Fruit fly (Drosophila melanogaster) whole organism, embryonic: ENCODE results near the gene CkIIbeta.

Experiments used
- Asciz ChIP-seq: fragments of 200-800 bp; sonication (Bioruptor generic); optimal IDR thresholded peaks from 2 replicates; lab custom pipeline; 2017; ENCODE audit warnings: missing biosample characterization, mild to moderate bottlenecking, missing genetic modification characterization, missing genetic modification reagents
- Atf-2 ChIP-seq: fragments of 200-800 bp; sonication (Bioruptor generic); optimal IDR thresholded peaks from 2 replicates; lab custom pipeline; 2016; ENCODE audit warnings: missing biosample characterization, missing genetic modification characterization
- Awh ChIP-seq: fragments of 200-800 bp; sonication (Bioruptor generic); IDR thresholded peaks from 2 replicates; pipeline ENCODE4, ENCODE4 v1.3.6; 2022; ENCODE audit warnings: missing biosample characterization, missing genetic modification characterization
- CG10209 ChIP-seq: fragments of 200-800 bp; sonication (Bioruptor generic); optimal IDR thresholded peaks from 3 replicates; lab custom pipeline; 2017; ENCODE audit warnings: missing biosample characterization, mild to moderate bottlenecking, missing genetic modification characterization, missing genetic modification reagents
- CG10565 ChIP-seq: fragments of 200-800 bp; sonication (Bioruptor generic); optimal IDR thresholded peaks from 3 replicates; lab custom pipeline; 2016; ENCODE audit warnings: missing biosample characterization, mild to moderate bottlenecking, missing genetic modification characterization
- CG11504 ChIP-seq: fragments of 200-800 bp; sonication (Bioruptor generic); optimal IDR thresholded peaks from 3 replicates; lab custom pipeline; 2019; ENCODE audit warnings: missing biosample characterization, mild to moderate bottlenecking, missing genetic modification characterization, moderate library complexity
- CG12155 ChIP-seq: fragments of 200-800 bp; sonication (Bioruptor generic); optimal IDR thresholded peaks from 3 replicates; lab custom pipeline; 2016; ENCODE audit warnings: missing biosample characterization, missing genetic modification characterization
- CG17359 ChIP-seq: fragments of 200-800 bp; sonication (Bioruptor generic); optimal IDR thresholded peaks from 3 replicates; lab custom pipeline; 2018; ENCODE audit warnings: missing biosample characterization, mild to moderate bottlenecking, missing genetic modification characterization, moderate library complexity
- CG18011 ChIP-seq: fragments of 200-800 bp; sonication (Bioruptor generic); optimal IDR thresholded peaks from 2 replicates; lab custom pipeline; 2017; ENCODE audit warnings: missing biosample characterization, missing genetic modification characterization, mild to moderate bottlenecking, moderate library complexity, missing genotype
- CG2202 ChIP-seq: fragments of 200-800 bp; sonication (Bioruptor generic); optimal IDR thresholded peaks from 2 replicates; lab custom pipeline; 2018; ENCODE audit warnings: missing biosample characterization, mild to moderate bottlenecking, missing genetic modification characterization
- CG2678 ChIP-seq: fragments of 200-800 bp; sonication (Bioruptor generic); optimal IDR thresholded peaks from 3 replicates; lab custom pipeline; 2019; ENCODE audit warnings: missing biosample characterization, mild to moderate bottlenecking, missing genetic modification characterization, moderate library complexity
- CG3163 ChIP-seq: fragments of 200-800 bp; sonication (Bioruptor generic); optimal IDR thresholded peaks from 3 replicates; lab custom pipeline; 2016; ENCODE audit warnings: missing biosample characterization, missing genetic modification characterization
- CG32772 ChIP-seq: fragments of 200-800 bp; sonication (Bioruptor generic); IDR thresholded peaks from 2 replicates; pipeline ENCODE4 v1.3.6; 2022; ENCODE audit warnings: missing biosample characterization, missing genetic modification characterization
- CG33557 ChIP-seq: fragments of 200-800 bp; sonication (Bioruptor generic); optimal IDR thresholded peaks from 2 replicates; lab custom pipeline; 2019; ENCODE audit warnings: missing biosample characterization, mild to moderate bottlenecking, missing genetic modification characterization, moderate library complexity
- CG34224 ChIP-seq: fragments of 200-800 bp; sonication (Bioruptor generic); IDR thresholded peaks from 3 replicates; pipeline ENCODE4 v1.3.6; 2022; ENCODE audit warnings: missing biosample characterization, missing genetic modification characterization; ENCODE audit not compliant: partially characterized antibody
- CG5245 ChIP-seq: fragments of 200-800 bp; sonication (Bioruptor generic); optimal IDR thresholded peaks from 3 replicates; lab custom pipeline; 2016; ENCODE audit warnings: missing biosample characterization, missing genetic modification characterization
- CG6689 ChIP-seq: fragments of 200-800 bp; sonication (Bioruptor generic); IDR thresholded peaks from 2 replicates; pipeline ENCODE4 v1.3.6; 2022; ENCODE audit warnings: missing biosample characterization, missing genetic modification characterization
- CG6765 ChIP-seq: fragments of 200-800 bp; sonication (Bioruptor generic); optimal IDR thresholded peaks from 3 replicates; lab custom pipeline; 2017; ENCODE audit warnings: missing biosample characterization, mild to moderate bottlenecking, missing genetic modification characterization
- CG6791 ChIP-seq: fragments of 200-800 bp; sonication (Bioruptor generic); IDR thresholded peaks from 3 replicates; pipeline ENCODE4 v1.3.6; 2022; ENCODE audit warnings: missing biosample characterization, missing genetic modification characterization; ENCODE audit not compliant: partially characterized antibody
- CG6854 ChIP-seq: fragments of 200-800 bp; sonication (Bioruptor generic); optimal IDR thresholded peaks from 3 replicates; lab custom pipeline; 2017; ENCODE audit warnings: missing biosample characterization, mild to moderate bottlenecking, missing genetic modification characterization
- CG8944 ChIP-seq: fragments of 200-800 bp; sonication (Bioruptor generic); optimal IDR thresholded peaks from 3 replicates; lab custom pipeline; 2016; ENCODE audit warnings: missing biosample characterization, missing genetic modification characterization
- CG9817 ChIP-seq: fragments of 200-800 bp; sonication (Bioruptor generic); optimal IDR thresholded peaks from 2 replicates; lab custom pipeline; 2018; ENCODE audit warnings: missing biosample characterization, mild to moderate bottlenecking, missing genetic modification characterization, moderate library complexity
- CkIIα-i1 ChIP-seq: fragments of 200-800 bp; sonication (Bioruptor generic); IDR thresholded peaks from 2 replicates; pipeline ENCODE4 v1.3.6; 2022; ENCODE audit warnings: missing biosample characterization, missing genetic modification characterization
- D19A ChIP-seq: fragments of 200-800 bp; optimal IDR thresholded peaks from 3 replicates; lab custom pipeline; 2019; ENCODE audit warnings: missing biosample characterization, mild to moderate bottlenecking, missing genetic modification characterization, moderate library complexity
- E2f1 ChIP-seq: fragments of 200-800 bp; sonication (Bioruptor generic); IDR thresholded peaks from 2 replicates; pipeline ENCODE4 v1.3.6; 2022; ENCODE audit warnings: missing biosample characterization, missing genetic modification characterization
- Lhr ChIP-seq: fragments of 200-800 bp; sonication (Bioruptor generic); optimal IDR thresholded peaks from 3 replicates; lab custom pipeline; 2017; ENCODE audit warnings: mild to moderate bottlenecking, missing biosample characterization, missing genetic modification reagents, missing genetic modification characterization
- Mrtf ChIP-seq: fragments of 200-800 bp; sonication (Bioruptor generic); IDR thresholded peaks from 3 replicates; pipeline ENCODE4 v1.3.6; 2022; ENCODE audit warnings: missing biosample characterization, missing genetic modification characterization
- Nf-YB ChIP-seq: fragments of 200-800 bp; sonication (Bioruptor generic); optimal IDR thresholded peaks from 3 replicates; lab custom pipeline; 2019; ENCODE audit warnings: missing biosample characterization, mild to moderate bottlenecking, missing genetic modification characterization, moderate library complexity
- Ravus ChIP-seq: fragments of 200-800 bp; sonication (Bioruptor generic); IDR thresholded peaks from 2 replicates; pipeline ENCODE4 v1.3.6; 2022; ENCODE audit warnings: missing biosample characterization, missing genetic modification characterization
- Rfx ChIP-seq: fragments of 200-800 bp; sonication (Bioruptor generic); IDR thresholded peaks from 2 replicates; pipeline ENCODE4 v1.3.6; 2022; ENCODE audit warnings: missing biosample characterization, missing genetic modification characterization
- Sox102F ChIP-seq: fragments of 200-800 bp; sonication (Bioruptor generic); optimal IDR thresholded peaks from 2 replicates; lab custom pipeline; 2018; ENCODE audit warnings: missing biosample characterization, mild to moderate bottlenecking, missing genetic modification characterization, moderate library complexity
- YL-1 ChIP-seq: fragments of 200-800 bp; sonication (Bioruptor generic); optimal IDR thresholded peaks from 3 replicates; lab custom pipeline; 2017; ENCODE audit warnings: missing biosample characterization, mild to moderate bottlenecking, missing genetic modification characterization
- ac ChIP-seq: fragments of 200-800 bp; sonication (Bioruptor generic); optimal IDR thresholded peaks from 3 replicates; lab custom pipeline; 2017; ENCODE audit warnings: missing biosample characterization, mild to moderate bottlenecking, missing genetic modification characterization
- amos ChIP-seq: fragments of 200-800 bp; sonication (Bioruptor generic); IDR thresholded peaks from 2 replicates; pipeline ENCODE4 v1.3.6; 2022; ENCODE audit warnings: missing biosample characterization, missing genetic modification characterization; ENCODE audit not compliant: partially characterized antibody
- ap ChIP-seq: fragments of 200-800 bp; sonication (Bioruptor generic); IDR thresholded peaks from 2 replicates; pipeline ENCODE4 v1.3.6; 2022; ENCODE audit warnings: missing biosample characterization, missing genetic modification characterization
- ash1 ChIP-seq: fragments of 200-800 bp; sonication (Bioruptor generic); optimal IDR thresholded peaks from 2 replicates; lab custom pipeline; 2018; ENCODE audit warnings: missing biosample characterization, mild to moderate bottlenecking, missing genetic modification characterization
- br ChIP-seq: fragments of >200 bp; optimal IDR thresholded peaks from 2 replicates; lab custom pipeline; 2017
- chn ChIP-seq: fragments of 200-800 bp; sonication (Bioruptor generic); optimal IDR thresholded peaks from 2 replicates; lab custom pipeline; 2016; ENCODE audit warnings: missing biosample characterization, missing genetic modification characterization
- croc ChIP-seq: fragments of 200-800 bp; sonication (Bioruptor generic); conservative IDR thresholded peaks from 3 replicates; pipeline ENCODE4 v1.3.6; 2022; ENCODE audit warnings: missing biosample characterization, missing genetic modification characterization
- crol ChIP-seq: fragments of 200-800 bp; sonication (Bioruptor generic); IDR thresholded peaks from 2 replicates; pipeline ENCODE4 v1.3.6; 2022; ENCODE audit warnings: missing biosample characterization, missing genetic modification characterization
- dysf ChIP-seq: fragments of 200-800 bp; sonication (Bioruptor generic); IDR thresholded peaks from 3 replicates; pipeline ENCODE4 v1.3.6; 2022; ENCODE audit warnings: missing biosample characterization, missing genetic modification characterization
- eve ChIP-seq, 2 experiments: fragments of >200 bp; optimal IDR thresholded peaks; 2 replicates each; lab custom pipeline; 2017; ENCODE audit warnings: missing biosample characterization in 2 of 2, missing genetic modification characterization in 2 of 2
- gcm ChIP-seq: fragments of 200-800 bp; sonication (Bioruptor generic); optimal IDR thresholded peaks from 2 replicates; lab custom pipeline; 2019; ENCODE audit warnings: missing biosample characterization, mild to moderate bottlenecking, missing genetic modification characterization, moderate library complexity
- maf-S ChIP-seq: fragments of 200-800 bp; sonication (Bioruptor generic); optimal IDR thresholded peaks from 2 replicates; lab custom pipeline; 2016; ENCODE audit warnings: missing biosample characterization, missing genetic modification characterization
- nerfin-2 ChIP-seq: fragments of 200-800 bp; sonication (Bioruptor generic); IDR thresholded peaks from 2 replicates; pipeline ENCODE4 v1.3.6; 2022; ENCODE audit warnings: missing biosample characterization, missing genetic modification characterization; ENCODE audit not compliant: partially characterized antibody
- onecut ChIP-seq: fragments of 200-800 bp; sonication (Bioruptor generic); IDR thresholded peaks from 2 replicates; pipeline ENCODE4 v1.3.6; 2022; ENCODE audit warnings: missing biosample characterization, missing genetic modification characterization
- pfk ChIP-seq: fragments of 200-800 bp; sonication (Bioruptor generic); optimal IDR thresholded peaks from 2 replicates; lab custom pipeline; 2018; ENCODE audit warnings: missing biosample characterization, mild to moderate bottlenecking, missing genetic modification characterization, moderate library complexity
- row ChIP-seq: fragments of 200-800 bp; sonication (Bioruptor generic); IDR thresholded peaks from 3 replicates; pipeline ENCODE4 v1.3.6; 2022; ENCODE audit warnings: missing biosample characterization, missing genetic modification characterization
- shn ChIP-seq: fragments of 200-800 bp; sonication (Bioruptor generic); optimal IDR thresholded peaks from 3 replicates; lab custom pipeline; 2016; ENCODE audit warnings: missing biosample characterization, missing genetic modification characterization
- stc ChIP-seq: fragments of 200-800 bp; sonication (Bioruptor generic); IDR thresholded peaks from 2 replicates; pipeline ENCODE4 v1.3.6; 2022; ENCODE audit warnings: missing biosample characterization, missing genetic modification characterization
- tll ChIP-seq, 2 experiments: fragments of 200-800 bp in 1 of 2; fragments of >200 bp in 1 of 2; sonication (Bioruptor generic) in 1 of 2; optimal IDR thresholded peaks; 2 replicates each; lab custom pipeline; 2017 to 2019; ENCODE audit warnings: missing biosample characterization in 2 of 2, missing genetic modification characterization in 2 of 2, mild to moderate bottlenecking in 1 of 2, moderate library complexity in 1 of 2
- unpg ChIP-seq: fragments of 200-800 bp; sonication (Bioruptor generic); optimal IDR thresholded peaks from 3 replicates; lab custom pipeline; 2018; ENCODE audit warnings: missing biosample characterization, mild to moderate bottlenecking, missing genetic modification characterization, moderate library complexity

The CkIIbeta gene

DNA sequence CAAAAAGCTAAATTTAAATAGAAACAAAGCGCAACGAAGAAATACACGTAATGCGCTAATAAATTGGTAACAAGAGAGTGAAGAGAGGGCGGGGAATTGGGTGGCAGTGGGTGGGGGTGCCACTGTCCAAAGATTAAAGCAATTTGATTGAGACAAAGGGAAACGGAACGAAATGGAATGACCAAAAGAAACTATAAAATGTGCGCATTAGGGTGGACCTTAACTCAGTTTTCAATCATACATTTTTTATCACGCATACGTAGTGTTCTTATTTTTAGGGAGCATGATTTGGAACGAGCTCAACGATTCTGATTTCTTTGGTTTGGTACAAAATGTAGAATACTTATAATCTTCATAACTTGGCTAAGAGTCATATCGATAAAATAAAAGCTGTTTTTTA is 29.6 kb downstream of the CkIIbeta start (continued):
- TF ChIP-seq CG8944 (no peak), ash1 (no peak), onecut (GFP tag; lab: Robert Waterston, UW) (peak; percentile 11; the same call in 1 of the 2 replicates), YL-1 (GFP tag; lab: Kevin White, UChicago) (no peak), tll (GFP tag; optimal IDR thresholded peaks at IDR 0.05; lab: Kevin White, UChicago) (no peak), D19A (tag; lab: Kevin White, UChicago) (peak; percentile 21), CG34224 (GFP tag; lab: Robert Waterston, UW) (no peak), unpg (GFP tag; lab: Kevin White, UChicago) (peak; percentile 26), CG6689 (no peak), Lhr (GFP tag; lab: Kevin White, UChicago) (no peak), CG6765 (GFP tag; lab: Kevin White, UChicago) (no peak), CG9817 (tag; lab: Kevin White, UChicago) (no peak), Rfx (GFP tag; lab: Robert Waterston, UW) (0 out of 2 replicates have a peak, but pooled peaks have one; percentile 26), dysf (GFP tag; lab: Robert Waterston, UW) (0 out of 3 replicates have a peak, but pooled peaks have one; percentile 23), pfk (peak; percentile 95), Atf-2 (GFP tag; lab: Kevin White, UChicago) (no peak), row (peak; percentile 41; the same call in 2 of the 3 replicates), eve (GFP tag; optimal IDR thresholded peaks at IDR 0.05; lab: Kevin White, UChicago) (no peak), CG2678 (tag; lab: Kevin White, UChicago) (peak; percentile 28), nerfin-2 (no peak), CG6854 (GFP tag; lab: Kevin White, UChicago) (peak; percentile 7), CG33557 (GFP tag; lab: Kevin White, UChicago) (no peak), Nf-YB (GFP tag; lab: Kevin White, UChicago) (no peak), Sox102F (GFP tag; lab: Kevin White, UChicago) (peak; percentile 1), stc (no peak), crol (GFP tag; lab: Robert Waterston, UW) (peak; percentile 64), chn (GFP tag; lab: Kevin White, UChicago) (no peak), croc (GFP tag; lab: Robert Waterston, UW) (no peak), E2f1 (0 out of 2 replicates have a peak, but pooled peaks have one; percentile 23), gcm (GFP tag; lab: Kevin White, UChicago) (no peak), CG10209 (GFP tag; lab: Kevin White, UChicago) (peak; percentile 7)
- TF ChIP-seq, all 482 proteins: peak for 41

DNA sequence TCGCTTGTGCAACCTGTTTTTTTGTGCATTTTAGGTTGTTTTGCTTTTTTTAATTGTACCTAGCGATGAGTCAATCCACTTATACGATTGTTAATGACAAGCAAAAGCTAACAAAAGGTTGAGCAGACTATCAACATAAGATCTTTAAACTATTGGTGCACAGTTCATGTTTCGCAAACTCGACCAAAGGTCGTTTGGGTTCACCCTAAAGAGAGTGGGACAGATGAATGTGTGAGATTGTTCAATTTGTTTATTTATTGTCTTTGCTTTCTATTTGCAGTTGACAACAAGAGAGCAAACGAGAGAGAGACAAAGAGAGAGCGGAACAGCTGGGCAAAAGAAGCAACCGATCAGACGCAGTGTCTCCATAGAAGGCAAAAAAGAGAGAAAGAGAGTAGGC is 30.7 kb downstream of the CkIIbeta start:
- TF ChIP-seq CG6791 (GFP tag; lab: Robert Waterston, UW), result no peak
- 0 out of 2 replicates have a peak, but pooled peaks have one; percentile 50 for TF ChIP-seq Awh (GFP tag; lab: Robert Waterston, UW)
- TF ChIP-seq CG10565 (GFP tag; lab: Kevin White, UChicago), result no peak
- TF ChIP-seq CG2202, result peak; percentile 8
- TF ChIP-seq ap (GFP tag; lab: Robert Waterston, UW), result no peak
- no peak for TF ChIP-seq Mrtf (GFP tag; lab: Robert Waterston, UW)
- no peak for TF ChIP-seq Ravus (GFP tag; lab: Robert Waterston, UW)
- no peak for TF ChIP-seq CG18011 (GFP tag; lab: Kevin White, UChicago)
- no peak for TF ChIP-seq amos
- TF ChIP-seq Asciz (GFP tag; lab: Kevin White, UChicago), result peak; percentile 70
- TF ChIP-seq CkIIα-i1 (GFP tag; lab: Robert Waterston, UW), result no peak
- TF ChIP-seq ac (GFP tag; lab: Kevin White, UChicago), result no peak
- TF ChIP-seq shn (GFP tag; lab: Kevin White, UChicago), result no peak
- no peak for TF ChIP-seq br (lab: Kevin White, UChicago)
- TF ChIP-seq CG17359 (tag; lab: Kevin White, UChicago), result peak; percentile 52
- TF ChIP-seq CG5245 (GFP tag; lab: Kevin White, UChicago), result no peak
- no peak for TF ChIP-seq CG11504 (tag; lab: Kevin White, UChicago)
- TF ChIP-seq CG32772 (GFP tag; lab: Robert Waterston, UW), result no peak
- no peak for TF ChIP-seq CG12155 (GFP tag; lab: Kevin White, UChicago)
- peak; percentile 34 for TF ChIP-seq CG3163 (GFP tag; lab: Kevin White, UChicago)
- no peak for TF ChIP-seq maf-S (GFP tag; lab: Kevin White, UChicago)
